Fruit fly (Drosophila melanogaster) whole organism, adult: ENCODE results near the gene CG32085.

ENCODE experiments used
- CG11617 ChIP-seq: fragments of 200-800 bp; sonication (Bioruptor generic); optimal IDR thresholded peaks from 2 replicates; lab custom pipeline; 2017; ENCODE audit warnings: mild to moderate bottlenecking, missing biosample characterization, missing genetic modification reagents, missing genetic modification characterization
- CG12768 ChIP-seq: fragments of 200-800 bp; sonication (Bioruptor generic); optimal IDR thresholded peaks from 2 replicates; lab custom pipeline; 2017; ENCODE audit warnings: missing biosample characterization, missing genetic modification characterization, mild to moderate bottlenecking, moderate library complexity, missing genetic modification reagents
- CG14711 ChIP-seq: fragments of 200-800 bp; sonication (Bioruptor generic); optimal IDR thresholded peaks from 2 replicates; lab custom pipeline; 2018; ENCODE audit warnings: missing biosample characterization, mild to moderate bottlenecking, missing genetic modification characterization, moderate library complexity
- CG1620 ChIP-seq: fragments of 200-800 bp; sonication (Bioruptor generic); optimal IDR thresholded peaks from 2 replicates; lab custom pipeline; 2016; ENCODE audit warnings: missing biosample characterization, missing genetic modification characterization
- CG33017 ChIP-seq: fragments of 200-800 bp; sonication (Bioruptor generic); optimal IDR thresholded peaks from 2 replicates; lab custom pipeline; 2018; ENCODE audit warnings: missing biosample characterization, mild to moderate bottlenecking, missing genetic modification characterization, moderate library complexity
- CG5204 ChIP-seq: fragments of 200-800 bp; sonication (Bioruptor generic); optimal IDR thresholded peaks from 2 replicates; lab custom pipeline; 2016; ENCODE audit warnings: missing biosample characterization, missing genetic modification characterization
- CG7045 ChIP-seq: fragments of 200-800 bp; sonication (Bioruptor generic); optimal IDR thresholded peaks from 2 replicates; lab custom pipeline; 2017; ENCODE audit warnings: missing biosample characterization, mild to moderate bottlenecking, missing genetic modification characterization
- CG7101 ChIP-seq: fragments of 200-800 bp; sonication (Bioruptor generic); optimal IDR thresholded peaks from 2 replicates; lab custom pipeline; 2018; ENCODE audit warnings: missing biosample characterization, mild to moderate bottlenecking, missing genetic modification characterization, moderate library complexity
- Clk ChIP-seq: fragments of 200-800 bp; sonication (Bioruptor generic); optimal IDR thresholded peaks from 2 replicates; lab custom pipeline; 2017; ENCODE audit warnings: missing biosample characterization, missing genetic modification characterization
- Crg-1 ChIP-seq: fragments of 200-800 bp; sonication (Bioruptor generic); optimal IDR thresholded peaks from 2 replicates; lab custom pipeline; 2016; ENCODE audit warnings: missing biosample characterization, missing genetic modification characterization
- Hr96 ChIP-seq: fragments of 200-800 bp; sonication (Bioruptor generic); optimal IDR thresholded peaks from 2 replicates; lab custom pipeline; 2016; ENCODE audit warnings: missing biosample characterization, missing genetic modification characterization
- Mnt ChIP-seq: fragments of 200-800 bp; sonication (Bioruptor generic); optimal IDR thresholded peaks from 2 replicates; lab custom pipeline; 2016; ENCODE audit warnings: missing biosample characterization, mild to moderate bottlenecking, missing genetic modification characterization
- bab1 ChIP-seq: fragments of 200-800 bp; sonication (Bioruptor generic); optimal IDR thresholded peaks from 3 replicates; lab custom pipeline; 2019; ENCODE audit warnings: missing biosample characterization, mild to moderate bottlenecking, missing genetic modification characterization, moderate library complexity
- cic ChIP-seq: fragments of 200-800 bp; sonication (Bioruptor generic); optimal IDR thresholded peaks from 2 replicates; lab custom pipeline; 2017; ENCODE audit warnings: missing biosample characterization, mild to moderate bottlenecking, missing genetic modification characterization, moderate library complexity
- cnc ChIP-seq, 2 experiments: fragments of >200 bp; optimal IDR thresholded peaks; 2 replicates each; lab custom pipeline; 2017
- kay ChIP-seq: fragments of 200-800 bp; sonication (Bioruptor generic); peaks from one replicate; lab custom pipeline; 2016; ENCODE audit warnings: missing biosample characterization, missing genetic modification characterization, borderline replicate concordance
- ovo ChIP-seq: fragments of 200-800 bp; sonication (Bioruptor generic); optimal IDR thresholded peaks from 2 replicates; lab custom pipeline; 2016; ENCODE audit warnings: missing biosample characterization, missing genetic modification characterization
- pad ChIP-seq: fragments of 200-800 bp; sonication (Bioruptor generic); optimal IDR thresholded peaks from 3 replicates; lab custom pipeline; 2017; ENCODE audit warnings: missing biosample characterization, missing genetic modification characterization, mild to moderate bottlenecking, moderate library complexity, missing genetic modification reagents
- tj ChIP-seq: fragments of 200-800 bp; sonication (Bioruptor generic); optimal IDR thresholded peaks from 3 replicates; lab custom pipeline; 2017; ENCODE audit warnings: missing biosample characterization, mild to moderate bottlenecking, missing genetic modification characterization, moderate library complexity
- toe ChIP-seq: fragments of 200-800 bp; sonication (Bioruptor generic); optimal IDR thresholded peaks from 2 replicates; lab custom pipeline; 2016; ENCODE audit warnings: missing biosample characterization, missing genetic modification characterization

CG32085 gene

DNA sequence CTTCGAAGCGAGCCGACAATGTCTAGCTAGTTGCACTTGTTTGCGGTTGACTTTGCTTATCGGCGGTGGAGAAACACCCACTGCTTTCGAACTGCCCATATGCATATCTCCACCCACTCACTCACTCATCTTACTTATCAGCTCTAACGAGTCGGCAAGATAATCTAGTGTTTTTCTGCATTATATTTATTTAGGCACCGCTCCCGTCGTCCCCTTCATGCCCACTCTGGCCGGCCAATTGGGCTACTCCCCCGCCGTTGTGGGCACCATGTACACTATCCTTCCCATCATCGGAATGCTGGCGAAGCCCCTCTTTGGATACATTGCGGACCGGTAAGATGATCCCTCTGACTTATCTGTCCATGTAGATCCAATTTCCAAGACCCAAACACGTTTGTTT lies 5.7 kb upstream of the CG32085 start:
- no peak for TF ChIP-seq Clk (GFP tag; lab: Kevin White, UChicago)
- peak; percentile 39 for TF ChIP-seq cic (GFP tag; lab: Kevin White, UChicago)
- TF ChIP-seq cnc (optimal IDR thresholded peaks at IDR 0.05; lab: Kevin White, UChicago): no peak
- peak; percentile 16 for TF ChIP-seq CG12768 (GFP tag; lab: Kevin White, UChicago)
- TF ChIP-seq ovo (GFP tag; lab: Kevin White, UChicago): no peak

DNA sequence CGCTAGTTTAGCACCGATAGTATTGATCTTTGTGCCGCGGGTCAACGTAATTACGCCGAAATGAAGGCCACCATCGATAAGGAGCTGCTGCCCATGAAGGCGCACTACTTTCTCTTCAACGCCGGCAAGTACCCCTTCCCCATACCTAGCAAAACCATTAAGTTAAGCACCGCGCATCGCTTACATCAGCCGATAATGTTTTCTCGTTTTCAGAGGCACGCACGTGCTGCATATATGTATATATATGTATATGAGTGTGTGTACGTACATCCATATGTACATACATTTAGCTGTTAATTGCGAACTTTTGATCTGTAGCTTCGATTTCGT lies 4.3 kb upstream of the CG32085 start:
- peak; percentile 78 for TF ChIP-seq tj (GFP tag; lab: Kevin White, UChicago)
- no peak for TF ChIP-seq CG5204 (GFP tag; lab: Kevin White, UChicago)

DNA sequence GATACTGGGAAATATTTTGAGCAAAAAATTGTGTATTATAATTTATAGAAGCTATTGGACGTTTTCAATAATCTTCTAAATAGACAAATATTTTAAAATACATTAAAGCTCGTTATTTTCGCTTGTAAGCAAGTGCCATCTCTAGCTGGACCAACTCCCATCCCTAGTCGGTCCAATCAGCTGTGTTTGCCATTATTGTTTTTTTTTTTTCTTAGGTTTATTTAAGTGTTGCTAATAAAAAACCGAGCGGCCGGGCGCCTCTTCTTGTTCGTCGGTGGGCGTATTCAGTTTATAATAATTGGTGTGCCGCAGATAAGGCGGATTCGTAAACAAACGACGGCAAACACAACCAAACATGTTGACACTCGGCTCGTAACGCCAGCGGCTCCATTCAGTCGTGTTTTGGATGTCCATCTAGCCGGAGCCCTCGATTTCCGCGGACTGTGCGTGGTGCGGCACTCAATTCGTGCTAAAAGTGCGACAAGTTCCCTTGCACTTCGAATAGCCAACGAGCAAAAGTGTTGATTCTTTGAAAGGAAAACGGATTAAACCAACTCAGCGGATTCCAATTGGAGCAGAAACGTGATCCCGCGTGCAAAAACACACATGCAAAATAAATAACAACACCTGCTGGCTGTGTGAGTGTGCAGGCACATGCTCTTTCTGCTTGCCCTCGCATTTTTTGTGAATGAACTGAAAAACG lies 3.8 kb upstream of the CG32085 start, which contains the start of gene Sugb:
Gene Sugb (plus strand): TSS at position 162 of the 703 bp plus-strand sequence.
- TF ChIP-seq kay (peak; percentile 95), Hr96 (GFP tag; lab: Kevin White, UChicago) (peak; percentile 84), CG12768 (GFP tag; lab: Kevin White, UChicago) (peak; percentile 58), pad (GFP tag; lab: Kevin White, UChicago) (peak; percentile 27), CG14711 (tag; lab: Kevin White, UChicago) (peak; percentile 38), tj (GFP tag; lab: Kevin White, UChicago) (peak; percentile 98), CG33017 (tag; lab: Kevin White, UChicago) (peak; percentile 87), CG5204 (GFP tag; lab: Kevin White, UChicago) (peak; percentile 77), CG11617 (GFP tag; lab: Kevin White, UChicago) (peak; percentile 90), CG1620 (GFP tag; lab: Kevin White, UChicago) (peak; percentile 73), Crg-1 (GFP tag; lab: Kevin White, UChicago) (peak; percentile 54), ovo (GFP tag; lab: Kevin White, UChicago) (peak; percentile 69), cnc (optimal IDR thresholded peaks at IDR 0.05; lab: Kevin White, UChicago) (no peak), bab1 (GFP tag; lab: Kevin White, UChicago) (peak; percentile 37), cic (GFP tag; lab: Kevin White, UChicago) (peak; percentile 96), toe (peak; percentile 80), CG7101 (tag; lab: Kevin White, UChicago) (peak; percentile 75), CG7045 (GFP tag; lab: Kevin White, UChicago) (peak; percentile 57), Clk (GFP tag; lab: Kevin White, UChicago) (peak; percentile 4), Mnt (peak; percentile 73)

DNA sequence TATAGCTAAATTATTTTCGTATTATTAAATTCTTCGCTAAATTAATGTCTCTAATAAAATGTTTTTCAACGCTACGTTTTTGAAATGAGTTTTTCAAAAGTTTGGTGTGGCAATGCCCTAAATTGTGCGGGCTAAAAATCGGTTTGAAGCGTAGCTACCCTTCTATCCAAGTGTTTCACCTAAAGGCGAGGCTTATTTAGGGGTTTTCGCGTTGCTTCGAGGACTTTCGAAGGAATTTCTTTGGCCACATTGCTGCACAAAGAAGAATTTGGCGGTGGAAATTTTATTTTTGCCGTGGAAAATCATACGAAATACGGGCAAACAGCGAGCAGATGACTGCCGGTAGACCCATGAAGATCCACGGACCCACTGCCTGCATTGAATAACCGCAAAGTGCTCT lies 1.6 kb upstream of the CG32085 start, which contains the start of gene TfIIEalpha:
Gene TfIIEalpha (plus strand): TSS at position 245 of the 400 bp plus-strand sequence.
- TF ChIP-seq cic (GFP tag; lab: Kevin White, UChicago) (peak; percentile 37), CG1620 (GFP tag; lab: Kevin White, UChicago) (no peak), cnc (optimal IDR thresholded peaks at IDR 0.05; lab: Kevin White, UChicago) (no peak), Mnt (peak; percentile 23), bab1 (GFP tag; lab: Kevin White, UChicago) (peak; percentile 66), CG11617 (GFP tag; lab: Kevin White, UChicago) (no peak), toe (peak; percentile 18), Crg-1 (GFP tag; lab: Kevin White, UChicago) (no peak), pad (GFP tag; lab: Kevin White, UChicago) (no peak)

DNA sequence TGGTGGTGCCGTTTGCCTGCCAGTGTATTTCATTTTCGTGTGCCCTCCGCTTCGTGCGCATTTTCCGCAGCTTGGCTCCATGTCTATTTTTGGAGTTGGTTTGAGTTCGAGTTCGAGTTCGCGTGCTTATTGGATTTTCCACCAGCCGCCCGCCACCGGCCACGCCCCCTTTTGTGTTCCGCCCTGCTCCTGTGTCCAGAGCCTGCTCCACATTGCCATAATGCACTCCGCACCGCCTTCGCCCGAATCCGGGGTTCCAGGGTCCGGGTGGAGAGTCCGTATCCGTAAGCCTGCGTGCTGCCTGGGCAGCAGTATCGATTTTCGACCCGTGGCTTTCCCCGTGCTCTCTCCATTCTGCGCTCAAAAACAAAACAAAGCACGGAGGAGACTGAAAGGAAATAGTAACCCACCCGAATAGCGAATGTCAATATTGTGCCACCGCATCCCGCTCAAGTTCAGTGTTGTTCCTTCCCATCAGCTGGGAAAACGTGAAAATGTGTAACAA lies 1.8 kb downstream of the CG32085 start:
- TF ChIP-seq CG11617 (GFP tag; lab: Kevin White, UChicago) (no peak), Clk (GFP tag; lab: Kevin White, UChicago) (no peak), CG5204 (GFP tag; lab: Kevin White, UChicago) (no peak), CG1620 (GFP tag; lab: Kevin White, UChicago) (no peak), cic (GFP tag; lab: Kevin White, UChicago) (no peak), CG7101 (tag; lab: Kevin White, UChicago) (no peak), kay (no peak), toe (no peak), ovo (GFP tag; lab: Kevin White, UChicago) (no peak)

DNA sequence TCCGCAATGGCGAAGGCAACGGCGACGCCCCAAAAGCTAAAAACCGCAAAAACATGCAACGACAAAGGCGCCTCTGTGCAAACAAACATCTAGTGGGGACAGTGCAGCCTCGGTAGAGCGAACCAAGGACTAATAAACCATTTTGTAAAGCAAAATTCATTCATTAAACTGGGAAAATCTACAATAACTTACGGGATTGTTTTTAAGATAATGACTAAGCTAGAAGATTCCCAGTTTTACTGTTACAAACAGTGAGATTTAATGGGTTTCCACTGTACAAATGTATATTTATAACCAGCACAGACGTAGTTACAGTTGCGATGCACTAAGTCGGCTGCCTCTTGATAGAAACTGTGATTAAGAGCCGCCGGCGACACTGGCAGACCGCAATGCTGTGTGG lies 24.0 kb downstream of the CG32085 start:
- TF ChIP-seq Hr96 (GFP tag; lab: Kevin White, UChicago): peak; percentile 35
- TF ChIP-seq Mnt: peak; percentile 3
- TF ChIP-seq CG33017 (tag; lab: Kevin White, UChicago): peak; percentile 77
- TF ChIP-seq CG7045 (GFP tag; lab: Kevin White, UChicago): peak; percentile 64
- TF ChIP-seq CG14711 (tag; lab: Kevin White, UChicago): peak; percentile 62
- TF ChIP-seq CG12768 (GFP tag; lab: Kevin White, UChicago): peak; percentile 75
- no peak for TF ChIP-seq cnc (optimal IDR thresholded peaks at IDR 0.05; lab: Kevin White, UChicago)
- TF ChIP-seq Clk (GFP tag; lab: Kevin White, UChicago): peak; percentile 40
- TF ChIP-seq kay: no peak
- no peak for TF ChIP-seq Crg-1 (GFP tag; lab: Kevin White, UChicago)
- TF ChIP-seq cic (GFP tag; lab: Kevin White, UChicago): no peak
- TF ChIP-seq toe: peak; percentile 51
- TF ChIP-seq tj (GFP tag; lab: Kevin White, UChicago): no peak
- peak; percentile 1 for TF ChIP-seq CG11617 (GFP tag; lab: Kevin White, UChicago)
- no peak for TF ChIP-seq ovo (GFP tag; lab: Kevin White, UChicago)
- peak; percentile 52 for TF ChIP-seq CG5204 (GFP tag; lab: Kevin White, UChicago)
- no peak for TF ChIP-seq CG1620 (GFP tag; lab: Kevin White, UChicago)
- peak; percentile 10 for TF ChIP-seq pad (GFP tag; lab: Kevin White, UChicago)
- TF ChIP-seq bab1 (GFP tag; lab: Kevin White, UChicago): no peak
- peak; percentile 66 for TF ChIP-seq CG7101 (tag; lab: Kevin White, UChicago)
